Worm (Caenorhabditis elegans): Measurements from ENCODE around the gene F35C11.5.

DNA sequence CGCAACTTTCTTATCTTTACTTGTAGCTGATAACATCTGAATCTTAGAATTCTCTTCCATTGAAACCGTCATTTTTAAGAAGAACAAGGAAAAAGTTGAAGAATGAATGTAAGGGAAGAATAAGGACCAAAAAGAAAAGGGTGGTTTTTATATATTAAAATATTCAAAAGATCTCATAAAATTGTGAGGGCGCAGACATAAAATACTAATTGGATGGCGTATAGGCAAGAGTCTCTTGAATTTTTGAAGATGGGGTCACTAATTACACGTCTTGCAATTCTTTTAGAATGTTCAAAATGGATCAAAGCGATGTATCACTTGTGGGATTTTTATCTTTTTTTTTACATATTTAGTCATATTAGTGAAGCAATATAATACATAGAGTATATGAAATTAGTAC, 40.9 kb upstream of the F35C11.5 start, which contains the start of gene twk-3:
- TF ChIP-seq tab-1 (GFP tag; IDR thresholded peaks at IDR 0.05) (no peak), flt-1 (GFP tag; IDR thresholded peaks at IDR 0.05) (no peak), klf-2 (GFP tag; conservative IDR thresholded peaks at IDR 0.05) (no peak), med-1 (GFP tag; optimal IDR thresholded peaks at IDR 0.05; ENCODE audit: insufficient read depth) (no peak), cog-1 (tag; optimal IDR thresholded peaks at IDR 0.05) (no peak), ref-1 (GFP tag; conservative IDR thresholded peaks at IDR 0.05) (no peak), ztf-29 (GFP tag; IDR thresholded peaks at IDR 0.05) (no peak), T22C8.4 (GFP tag; IDR thresholded peaks at IDR 0.05) (no peak)
